Worm (Caenorhabditis elegans) whole organism, mixed stage, embryonic: Measurements from ENCODE around the gene R151.8.

Experiments
- M03D4.4 ChIP-seq: sonication (generic microtip); optimal IDR thresholded peaks from 2 replicates; lab custom pipeline; 2017; ENCODE audit warnings: mild to moderate bottlenecking, missing genetic modification characterization, missing compliant biosample characterization
- bed-3 ChIP-seq: fragments of 200-800 bp; sonication (Bioruptor generic); optimal IDR thresholded peaks from 3 replicates; lab custom pipeline; 2018; ENCODE audit warnings: mild to moderate bottlenecking, missing genetic modification characterization, moderate library complexity, missing compliant biosample characterization
- blmp-1 ChIP-seq: fragments of 150-350 bp; optimal IDR thresholded peaks from 2 replicates; lab custom pipeline; 2014; ENCODE audit warnings: missing biosample characterization, missing genetic modification characterization
- ceh-39 ChIP-seq: fragments of 150-350 bp; optimal IDR thresholded peaks from 2 replicates; lab custom pipeline; 2014; ENCODE audit warnings: missing biosample characterization, missing genetic modification characterization
- ceh-43 ChIP-seq: fragments of 200-800 bp; sonication (Bioruptor generic); optimal IDR thresholded peaks from 2 replicates; lab custom pipeline; 2018; ENCODE audit warnings: mild to moderate bottlenecking, missing genetic modification characterization, moderate library complexity, missing compliant biosample characterization
- ceh-83 ChIP-seq: fragments of 200-800 bp; sonication (Bioruptor generic); optimal IDR thresholded peaks from 2 replicates; lab custom pipeline; 2018; ENCODE audit warnings: mild to moderate bottlenecking, missing genetic modification characterization, missing compliant biosample characterization
- ces-1 ChIP-seq: fragments of 150-350 bp; optimal IDR thresholded peaks from 2 replicates; lab custom pipeline; 2014; ENCODE audit warnings: missing biosample characterization, missing genetic modification reagents, missing genetic modification characterization
- cnd-1 ChIP-seq: fragments of 200-800 bp; sonication (Bioruptor generic); optimal IDR thresholded peaks from 2 replicates; lab custom pipeline; 2018; ENCODE audit warnings: mild to moderate bottlenecking, missing genetic modification characterization, missing compliant biosample characterization
- drap-1 ChIP-seq: fragments of 200-800 bp; sonication (Bioruptor generic); optimal IDR thresholded peaks from 3 replicates; lab custom pipeline; 2018; ENCODE audit warnings: mild to moderate bottlenecking, missing genetic modification characterization, missing compliant biosample characterization
- elt-1 ChIP-seq: sonication (generic microtip); optimal IDR thresholded peaks from 2 replicates; lab custom pipeline; 2017; ENCODE audit warnings: missing genetic modification characterization, mild to moderate bottlenecking, missing compliant biosample characterization, antibody characterized with exemption, moderate library complexity, borderline replicate concordance; ENCODE audit not compliant: insufficient read depth
- elt-3 ChIP-seq: fragments of 150-350 bp; optimal IDR thresholded peaks from 2 replicates; lab custom pipeline; 2014; ENCODE audit warnings: missing biosample characterization, missing genetic modification characterization
- flh-1 ChIP-seq: fragments of 200-800 bp; sonication (Bioruptor generic); optimal IDR thresholded peaks from 2 replicates; lab custom pipeline; 2018; ENCODE audit warnings: mild to moderate bottlenecking, missing genetic modification characterization, moderate library complexity, missing compliant biosample characterization
- ham-2 ChIP-seq: fragments of 200-800 bp; sonication (Bioruptor generic); optimal IDR thresholded peaks from 2 replicates; lab custom pipeline; 2018; ENCODE audit warnings: mild to moderate bottlenecking, missing genetic modification characterization, missing compliant biosample characterization
- hlh-1 ChIP-seq: fragments of 150-350 bp; optimal IDR thresholded peaks from 2 replicates; lab custom pipeline; 2014; ENCODE audit warnings: missing biosample characterization, missing genetic modification reagents, missing genetic modification characterization
- lin-13 ChIP-seq: fragments of 150-350 bp; optimal IDR thresholded peaks from 2 replicates; lab custom pipeline; 2014; ENCODE audit warnings: missing biosample characterization, missing genetic modification characterization
- lin-32 ChIP-seq: fragments of 200-800 bp; sonication (Bioruptor generic); optimal IDR thresholded peaks from 2 replicates; lab custom pipeline; 2018; ENCODE audit warnings: mild to moderate bottlenecking, missing genetic modification characterization, missing compliant biosample characterization
- lsy-2 ChIP-seq: fragments of 150-350 bp; optimal IDR thresholded peaks from 2 replicates; lab custom pipeline; 2014; ENCODE audit warnings: missing biosample characterization, missing genetic modification characterization
- mab-5 ChIP-seq: fragments of 150-350 bp; optimal IDR thresholded peaks from 2 replicates; lab custom pipeline; 2014; ENCODE audit warnings: missing biosample characterization, missing genetic modification characterization
- mep-1 ChIP-seq: fragments of 150-350 bp; optimal IDR thresholded peaks from 2 replicates; lab custom pipeline; 2017; ENCODE audit warnings: missing biosample characterization, missing genetic modification reagents, missing genetic modification characterization, inconsistent platforms
- mls-2 ChIP-seq: sonication (generic microtip); optimal IDR thresholded peaks from 2 replicates; lab custom pipeline; 2016; ENCODE audit warnings: mild to moderate bottlenecking, missing genetic modification characterization, moderate library complexity, missing compliant biosample characterization
- nhr-12 ChIP-seq: fragments of 150-350 bp; optimal IDR thresholded peaks from 2 replicates; lab custom pipeline; 2014; ENCODE audit warnings: missing biosample characterization, missing genetic modification characterization
- nhr-2 ChIP-seq: fragments of 150-350 bp; optimal IDR thresholded peaks from 2 replicates; lab custom pipeline; 2014; ENCODE audit warnings: missing biosample characterization, missing genetic modification characterization
- nhr-237 ChIP-seq: fragments of 150-350 bp; optimal IDR thresholded peaks from 2 replicates; lab custom pipeline; 2014; ENCODE audit warnings: missing biosample characterization, missing genetic modification characterization
- nhr-28 ChIP-seq: fragments of 150-350 bp; optimal IDR thresholded peaks from 2 replicates; lab custom pipeline; 2014; ENCODE audit warnings: missing biosample characterization, missing genetic modification characterization
- nhr-76 ChIP-seq: sonication (generic microtip); optimal IDR thresholded peaks from 2 replicates; lab custom pipeline; 2017; ENCODE audit warnings: missing biosample characterization, missing genetic modification characterization
- pha-4 ChIP-seq: fragments of 150-350 bp; optimal IDR thresholded peaks from 2 replicates; lab custom pipeline; 2018; ENCODE audit warnings: missing biosample characterization, missing genetic modification reagents, missing genetic modification characterization
- sem-2 ChIP-seq: fragments of 200-800 bp; sonication (Bioruptor generic); optimal IDR thresholded peaks from 2 replicates; lab custom pipeline; 2018; ENCODE audit warnings: mild to moderate bottlenecking, missing genetic modification characterization, missing compliant biosample characterization
- snpc-4 ChIP-seq: fragments of 150-350 bp; optimal IDR thresholded peaks from 2 replicates; lab custom pipeline; 2014; ENCODE audit warnings: missing biosample characterization, missing genetic modification characterization
- sptf-1 ChIP-seq: sonication (generic microtip); optimal IDR thresholded peaks from 2 replicates; lab custom pipeline; 2017; ENCODE audit warnings: mild to moderate bottlenecking, missing genetic modification characterization, moderate library complexity, missing compliant biosample characterization
- tbx-8 ChIP-seq: fragments of 200-800 bp; sonication (Bioruptor generic); optimal IDR thresholded peaks from 2 replicates; lab custom pipeline; 2018; ENCODE audit warnings: mild to moderate bottlenecking, missing genetic modification characterization, moderate library complexity, missing compliant biosample characterization
- unc-120 ChIP-seq: sonication (generic microtip); optimal IDR thresholded peaks from 2 replicates; lab custom pipeline; 2017; ENCODE audit warnings: missing genetic modification characterization, missing compliant biosample characterization; ENCODE audit not compliant: poor library complexity, severe bottlenecking
- unc-39 ChIP-seq: fragments of 150-350 bp; optimal IDR thresholded peaks from 2 replicates; lab custom pipeline; 2014; ENCODE audit warnings: missing biosample characterization, missing genetic modification characterization
- unc-62 ChIP-seq: fragments of 150-350 bp; optimal IDR thresholded peaks from 2 replicates; lab custom pipeline; 2014; ENCODE audit warnings: missing biosample characterization, missing genetic modification reagents, missing genetic modification characterization
- zip-8 ChIP-seq: fragments of 150-350 bp; optimal IDR thresholded peaks from 2 replicates; lab custom pipeline; 2014; ENCODE audit warnings: missing biosample characterization, missing genetic modification characterization
- ztf-11 ChIP-seq: fragments of 150-350 bp; optimal IDR thresholded peaks from 2 replicates; lab custom pipeline; 2014; ENCODE audit warnings: missing biosample characterization, missing genetic modification characterization

The R151.8 gene

ce11 chrIII:7192942-7193665, 36.5 kb downstream of the R151.8 start, which contains the start of gene mec-14:
mec-14 (minus strand) TSS chrIII:7192992.
- no peak for TF ChIP-seq nhr-2 (tag; lab: Kevin White, UChicago)
- no peak for TF ChIP-seq unc-39
- no peak for TF ChIP-seq cnd-1 (tag; lab: Kevin White, UChicago)
- TF ChIP-seq ces-1 (GFP tag; lab: Kevin White, UChicago): no peak
- TF ChIP-seq unc-62 (GFP tag; lab: Kevin White, UChicago): no peak
- no peak for TF ChIP-seq mls-2
- TF ChIP-seq pha-4 (tag; lab: Kevin White, UChicago): no peak
- TF ChIP-seq ztf-11 (tag; lab: Kevin White, UChicago): no peak
- no peak for TF ChIP-seq lin-32 (GFP tag; lab: Kevin White, UChicago)
- TF ChIP-seq elt-3 (tag; lab: Kevin White, UChicago): no peak
- no peak for TF ChIP-seq hlh-1 (tag; lab: Kevin White, UChicago)
- no peak for TF ChIP-seq lsy-2
- TF ChIP-seq M03D4.4 (tag; lab: Kevin White, UChicago): no peak
- no peak for TF ChIP-seq zip-8
- TF ChIP-seq flh-1: no peak
- TF ChIP-seq bed-3 (GFP tag; lab: Kevin White, UChicago): no peak
- no peak for TF ChIP-seq ceh-83 (GFP tag; lab: Kevin White, UChicago)
- TF ChIP-seq ceh-39 (tag; lab: Kevin White, UChicago): no peak
- no peak for TF ChIP-seq drap-1 (GFP tag; lab: Kevin White, UChicago)
- no peak for TF ChIP-seq sptf-1 (tag; lab: Kevin White, UChicago)

ce11 chrIII:7189581-7190128, 39.9 kb downstream of the R151.8 start, which contains the start of gene rps-21:
rps-21 (minus strand) TSS chrIII:7189631.
- TF ChIP-seq ceh-39 (tag; lab: Kevin White, UChicago) (peak; percentile 73), lin-32 (GFP tag; lab: Kevin White, UChicago) (no peak), elt-3 (tag; lab: Kevin White, UChicago) (no peak), ces-1 (GFP tag; lab: Kevin White, UChicago) (peak; percentile 92), ham-2 (GFP tag; lab: Kevin White, UChicago) (no peak), lin-13 (tag; lab: Kevin White, UChicago) (peak; percentile 16), zip-8 (no peak), nhr-28 (tag; lab: Kevin White, UChicago) (no peak), elt-1 (tag; lab: Kevin White, UChicago) (no peak), mls-2 (no peak), drap-1 (GFP tag; lab: Kevin White, UChicago) (no peak), cnd-1 (tag; lab: Kevin White, UChicago) (no peak), tbx-8 (GFP tag; lab: Kevin White, UChicago) (no peak), ceh-43 (GFP tag; lab: Kevin White, UChicago) (no peak), unc-39 (no peak), lsy-2 (peak; percentile 82), nhr-2 (tag; lab: Kevin White, UChicago) (no peak), nhr-76 (tag; lab: Kevin White, UChicago) (no peak), sem-2 (GFP tag; lab: Kevin White, UChicago) (no peak), mep-1 (tag; lab: Kevin White, UChicago) (peak; percentile 87), ceh-83 (GFP tag; lab: Kevin White, UChicago) (no peak), ztf-11 (tag; lab: Kevin White, UChicago) (no peak), flh-1 (no peak), sptf-1 (tag; lab: Kevin White, UChicago) (peak; percentile 26), mab-5 (tag; lab: Kevin White, UChicago) (no peak), blmp-1 (no peak), nhr-237 (tag; lab: Kevin White, UChicago) (peak; percentile 85), nhr-12 (tag; lab: Kevin White, UChicago) (no peak), unc-62 (GFP tag; lab: Kevin White, UChicago) (peak; percentile 3), bed-3 (GFP tag; lab: Kevin White, UChicago) (no peak), M03D4.4 (tag; lab: Kevin White, UChicago) (no peak), unc-120 (tag; lab: Kevin White, UChicago) (peak; percentile 6), pha-4 (tag; lab: Kevin White, UChicago) (peak; percentile 54), snpc-4 (tag; lab: Kevin White, UChicago) (no peak), hlh-1 (tag; lab: Kevin White, UChicago) (no peak)
